Fruit fly (Drosophila melanogaster): ENCODE measurements around the gene CG15741.

Gene CG15741

DNA sequence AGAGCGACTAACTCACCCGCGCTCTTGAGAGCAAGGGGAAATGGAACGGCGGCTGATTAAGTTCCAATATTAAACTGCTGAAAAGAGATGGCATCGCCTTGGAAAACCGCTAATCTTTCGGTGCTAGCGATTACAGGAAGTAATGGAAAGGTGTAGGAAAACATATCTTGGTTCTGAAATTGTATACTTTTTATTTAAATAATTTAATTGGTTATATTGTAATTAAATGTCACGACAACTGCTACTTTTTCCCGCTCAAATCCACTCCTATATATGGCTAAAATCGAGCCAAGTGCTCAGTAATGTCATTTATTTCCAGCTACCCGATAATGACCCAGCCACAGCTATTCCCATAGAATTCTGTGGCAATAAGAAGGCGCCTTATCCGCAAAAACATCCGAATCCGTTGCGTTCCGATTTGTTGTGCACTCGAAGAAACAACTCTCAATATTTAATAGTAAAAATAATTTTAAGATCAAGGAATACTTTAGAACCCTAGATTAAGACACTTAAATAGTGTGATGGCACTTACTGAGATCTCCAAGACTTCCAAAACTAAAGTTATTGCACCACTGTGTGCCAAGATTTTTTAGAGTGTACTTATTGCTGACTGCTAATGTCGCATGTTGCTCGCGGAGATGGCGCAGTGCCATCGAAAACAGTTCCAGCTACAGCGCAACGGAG lies 49.5 kb downstream of the CG15741 start:
- no peak for TF ChIP-seq tj (GFP tag; optimal IDR thresholded peaks at IDR 0.05)
- no peak for TF ChIP-seq Hr96 (GFP tag; optimal IDR thresholded peaks at IDR 0.05)
- no peak for TF ChIP-seq CG7045 (GFP tag; optimal IDR thresholded peaks at IDR 0.05)
- no peak for TF ChIP-seq CG11617 (GFP tag; optimal IDR thresholded peaks at IDR 0.05)
- no peak for TF ChIP-seq CG12768 (GFP tag; optimal IDR thresholded peaks at IDR 0.05)
- no peak for TF ChIP-seq CG33017 (tag; optimal IDR thresholded peaks at IDR 0.05)
- TF ChIP-seq cic (GFP tag; optimal IDR thresholded peaks at IDR 0.05), result no peak
- TF ChIP-seq toe (GFP tag; optimal IDR thresholded peaks at IDR 0.05), result no peak
- no peak for TF ChIP-seq Clk (GFP tag; optimal IDR thresholded peaks at IDR 0.05)
- no peak for TF ChIP-seq CG1620 (GFP tag; optimal IDR thresholded peaks at IDR 0.05)
- TF ChIP-seq kay (GFP tag; ENCODE audit: borderline replicate concordance), result no peak
- TF ChIP-seq CG7101 (tag; optimal IDR thresholded peaks at IDR 0.05), result no peak
- TF ChIP-seq CG5204 (GFP tag; optimal IDR thresholded peaks at IDR 0.05), result no peak
- TF ChIP-seq ovo (GFP tag; optimal IDR thresholded peaks at IDR 0.05), result no peak
- TF ChIP-seq CG14711 (tag; optimal IDR thresholded peaks at IDR 0.05), result no peak
- no peak for TF ChIP-seq pad (GFP tag; optimal IDR thresholded peaks at IDR 0.05)
- TF ChIP-seq Crg-1 (GFP tag; optimal IDR thresholded peaks at IDR 0.05), result no peak
